Worm (Caenorhabditis elegans): Measurements from ENCODE around the gene rfp-1.

The rfp-1 gene

ce11 chrIII:8405449-8405962 is 47.1 kb downstream of the rfp-1 start, which contains the start of the genes ubxn-4 and cyy-1:
ubxn-4 (minus strand) TSS chrIII:8405562.
cyy-1 (plus strand) TSS chrIII:8405874.
- TF ChIP-seq flt-1 (GFP tag; IDR thresholded peaks at IDR 0.05) (0 out of 2 replicates have a peak, but pooled peaks have one; percentile 17), tab-1 (GFP tag; IDR thresholded peaks at IDR 0.05) (no peak), ref-1 (GFP tag; conservative IDR thresholded peaks at IDR 0.05) (no peak)

DNA sequence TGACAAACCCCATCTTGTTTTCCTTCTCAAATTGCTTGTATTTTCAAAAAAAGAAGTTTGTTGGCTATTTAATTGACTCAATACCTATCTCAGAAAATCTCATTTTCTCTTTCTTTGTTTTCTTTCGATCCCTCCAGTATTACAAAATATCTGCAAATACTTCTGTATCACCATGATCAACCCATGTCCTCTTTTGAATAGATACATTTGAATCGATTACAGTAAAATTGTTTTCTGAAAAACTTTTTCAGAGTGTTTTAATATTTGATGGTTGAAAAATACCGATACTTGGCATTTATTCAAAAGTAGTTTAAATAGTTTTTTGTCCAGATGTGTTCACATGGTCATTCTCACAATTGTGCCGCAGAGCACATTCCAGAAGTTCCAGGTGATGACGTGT is 50.7 kb downstream of the rfp-1 start, which contains the start of gene ZK353.9:
TSS of gene ZK353.9 (plus strand) at position 331 of the 400 bp plus-strand sequence.
- TF ChIP-seq med-1 (GFP tag; optimal IDR thresholded peaks at IDR 0.05; ENCODE audit: insufficient read depth) (no peak), cog-1 (tag; optimal IDR thresholded peaks at IDR 0.05) (no peak), flt-1 (GFP tag; IDR thresholded peaks at IDR 0.05) (no peak), klf-2 (GFP tag; conservative IDR thresholded peaks at IDR 0.05) (no peak), ref-1 (GFP tag; conservative IDR thresholded peaks at IDR 0.05) (no peak), T22C8.4 (GFP tag; IDR thresholded peaks at IDR 0.05) (no peak), ztf-23 (GFP tag; IDR thresholded peaks at IDR 0.05) (no peak), tab-1 (GFP tag; IDR thresholded peaks at IDR 0.05) (no peak), ztf-29 (GFP tag; IDR thresholded peaks at IDR 0.05) (no peak)

DNA sequence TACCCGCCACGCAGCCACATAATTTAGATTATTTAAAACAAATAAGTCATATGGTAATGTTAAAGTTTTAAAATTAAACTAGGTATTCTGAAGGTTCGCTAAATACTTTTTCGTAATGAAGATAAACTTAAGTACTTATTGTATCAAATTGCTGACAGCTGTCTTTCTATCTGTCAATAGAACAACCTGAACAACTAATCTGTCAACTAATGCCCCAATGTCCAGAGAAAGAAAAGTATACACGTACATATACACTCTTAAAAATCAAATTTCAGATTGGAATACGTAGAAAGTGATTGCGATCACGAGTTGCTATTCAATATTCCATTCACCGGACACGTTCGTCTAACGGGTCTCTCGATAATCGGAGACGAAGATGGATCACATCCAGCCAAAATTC is 52.3 kb downstream of the rfp-1 start:
- TF ChIP-seq ztf-23 (GFP tag; IDR thresholded peaks at IDR 0.05), result no peak
- no peak for TF ChIP-seq ztf-29 (GFP tag; IDR thresholded peaks at IDR 0.05)
- TF ChIP-seq klf-2 (GFP tag; conservative IDR thresholded peaks at IDR 0.05), result no peak
- no peak for TF ChIP-seq med-1 (GFP tag; optimal IDR thresholded peaks at IDR 0.05; ENCODE audit: insufficient read depth)
- no peak for TF ChIP-seq ref-1 (GFP tag; conservative IDR thresholded peaks at IDR 0.05)
- TF ChIP-seq cog-1 (tag; optimal IDR thresholded peaks at IDR 0.05), result no peak
- TF ChIP-seq flt-1 (GFP tag; IDR thresholded peaks at IDR 0.05), result no peak
- no peak for TF ChIP-seq tab-1 (GFP tag; IDR thresholded peaks at IDR 0.05)
- no peak for TF ChIP-seq T22C8.4 (GFP tag; IDR thresholded peaks at IDR 0.05)

DNA sequence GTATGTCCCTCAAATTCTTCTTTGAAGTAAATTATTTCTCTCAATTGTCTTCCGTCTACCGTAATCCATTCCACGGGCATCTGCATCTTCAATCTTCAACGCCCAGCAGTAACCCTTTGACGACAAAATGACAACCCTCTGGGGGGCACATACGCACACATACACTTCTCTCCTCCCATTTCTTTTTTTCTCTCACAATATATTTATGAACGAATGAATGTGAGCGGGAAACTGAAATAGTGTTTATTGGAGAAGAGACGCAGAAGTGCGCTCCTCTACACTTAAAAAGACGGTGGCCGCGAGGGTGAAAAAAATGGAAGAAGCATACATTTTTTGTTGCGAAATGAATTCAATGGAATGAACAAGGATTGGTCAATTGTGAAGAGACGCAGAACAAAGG is 53.6 kb downstream of the rfp-1 start:
- TF ChIP-seq flt-1 (GFP tag; IDR thresholded peaks at IDR 0.05) (peak; percentile 69; the same call in 1 of the 2 replicates), ref-1 (GFP tag; conservative IDR thresholded peaks at IDR 0.05) (no peak), ztf-23 (GFP tag; IDR thresholded peaks at IDR 0.05) (peak; percentile 98), cog-1 (tag; optimal IDR thresholded peaks at IDR 0.05) (peak; percentile 13)
